Fruit fly (Drosophila melanogaster): ENCODE measurements around the gene spo.

Gene spo

dm6 chr3L:5635237-5636025, 43.1 kb upstream of the spo start:
- TF ChIP-seq CG7101 (tag; optimal IDR thresholded peaks at IDR 0.05) (no peak), CG1620 (GFP tag; optimal IDR thresholded peaks at IDR 0.05) (no peak), bab1 (GFP tag; optimal IDR thresholded peaks at IDR 0.05) (no peak), cic (GFP tag; optimal IDR thresholded peaks at IDR 0.05) (no peak), Crg-1 (GFP tag; optimal IDR thresholded peaks at IDR 0.05) (no peak), CG33017 (tag; optimal IDR thresholded peaks at IDR 0.05) (no peak), Mnt (GFP tag; optimal IDR thresholded peaks at IDR 0.05) (no peak), CG5204 (GFP tag; optimal IDR thresholded peaks at IDR 0.05) (no peak), pad (GFP tag; optimal IDR thresholded peaks at IDR 0.05) (no peak), Hr96 (GFP tag; optimal IDR thresholded peaks at IDR 0.05) (no peak), cnc (optimal IDR thresholded peaks at IDR 0.05) (no peak), CG12768 (GFP tag; optimal IDR thresholded peaks at IDR 0.05) (no peak)

dm6 chr3L:5634188-5634894, 42.0 kb upstream of the spo start:
- TF ChIP-seq CG33017 (tag; optimal IDR thresholded peaks at IDR 0.05) (no peak), CG5204 (GFP tag; optimal IDR thresholded peaks at IDR 0.05) (no peak), CG7101 (tag; optimal IDR thresholded peaks at IDR 0.05) (no peak), Crg-1 (GFP tag; optimal IDR thresholded peaks at IDR 0.05) (no peak), cnc (optimal IDR thresholded peaks at IDR 0.05) (no peak), CG14711 (tag; optimal IDR thresholded peaks at IDR 0.05) (no peak), ovo (GFP tag; optimal IDR thresholded peaks at IDR 0.05) (no peak)

- TF ChIP-seq Clk (GFP tag; optimal IDR thresholded peaks at IDR 0.05), result no peak
- no peak for TF ChIP-seq Hr96 (GFP tag; optimal IDR thresholded peaks at IDR 0.05)
- TF ChIP-seq tj (GFP tag; optimal IDR thresholded peaks at IDR 0.05), result no peak
- TF ChIP-seq kay (GFP tag; ENCODE audit: borderline replicate concordance), result no peak
- no peak for TF ChIP-seq CG11617 (GFP tag; optimal IDR thresholded peaks at IDR 0.05)
- no peak for TF ChIP-seq Mnt (GFP tag; optimal IDR thresholded peaks at IDR 0.05)
- no peak for TF ChIP-seq CG12768 (GFP tag; optimal IDR thresholded peaks at IDR 0.05)
- no peak for TF ChIP-seq ovo (GFP tag; optimal IDR thresholded peaks at IDR 0.05)
Measured at dm6 chr3L:5633247-5634187, 41.1 kb upstream of the spo start.

- no peak for TF ChIP-seq tj (GFP tag; optimal IDR thresholded peaks at IDR 0.05)
- TF ChIP-seq kay (GFP tag; ENCODE audit: borderline replicate concordance), result peak; percentile 78
Measured at dm6 chr3L:5631917-5632316, 39.5 kb upstream of the spo start.

- no peak for TF ChIP-seq pad (GFP tag; optimal IDR thresholded peaks at IDR 0.05)
- TF ChIP-seq Mnt (GFP tag; optimal IDR thresholded peaks at IDR 0.05), result peak; percentile 31
- TF ChIP-seq CG7045 (GFP tag; optimal IDR thresholded peaks at IDR 0.05), result no peak
- TF ChIP-seq cic (GFP tag; optimal IDR thresholded peaks at IDR 0.05), result peak; percentile 50
- peak; percentile 5 for TF ChIP-seq CG12768 (GFP tag; optimal IDR thresholded peaks at IDR 0.05)
- peak; percentile 13 for TF ChIP-seq Clk (GFP tag; optimal IDR thresholded peaks at IDR 0.05)
- TF ChIP-seq Crg-1 (GFP tag; optimal IDR thresholded peaks at IDR 0.05), result no peak
Measured at dm6 chr3L:5630608-5631080, 38.3 kb upstream of the spo start, which contains the start of gene Blimp-1. Gene Blimp-1 (plus strand): TSS chr3L:5630983.

- TF ChIP-seq CG14711 (tag; optimal IDR thresholded peaks at IDR 0.05) (no peak), toe (GFP tag; optimal IDR thresholded peaks at IDR 0.05) (peak; percentile 32), CG5204 (GFP tag; optimal IDR thresholded peaks at IDR 0.05) (no peak), Mnt (GFP tag; optimal IDR thresholded peaks at IDR 0.05) (no peak), kay (GFP tag; ENCODE audit: borderline replicate concordance) (peak; percentile 76), cnc (optimal IDR thresholded peaks at IDR 0.05) (no peak)
Measured at dm6 chr3L:5630176-5630583, 37.8 kb upstream of the spo start.

- TF ChIP-seq cic (GFP tag; optimal IDR thresholded peaks at IDR 0.05), result no peak
- no peak for TF ChIP-seq toe (GFP tag; optimal IDR thresholded peaks at IDR 0.05)
- no peak for TF ChIP-seq Hr96 (GFP tag; optimal IDR thresholded peaks at IDR 0.05)
- TF ChIP-seq tj (GFP tag; optimal IDR thresholded peaks at IDR 0.05), result no peak
- TF ChIP-seq kay (GFP tag; ENCODE audit: borderline replicate concordance), result no peak
- no peak for TF ChIP-seq CG14711 (tag; optimal IDR thresholded peaks at IDR 0.05)
- TF ChIP-seq CG12768 (GFP tag; optimal IDR thresholded peaks at IDR 0.05), result no peak
- TF ChIP-seq ovo (GFP tag; optimal IDR thresholded peaks at IDR 0.05), result no peak
- TF ChIP-seq CG1620 (GFP tag; optimal IDR thresholded peaks at IDR 0.05), result no peak
Measured at dm6 chr3L:5627816-5628215, 35.4 kb upstream of the spo start.

Measured in whole organism, adult.